Fruit fly (Drosophila melanogaster) whole organism, embryonic: ENCODE data around the gene CG14805.

Experiments
- Ada2b ChIP-seq: fragments of 200-800 bp; sonication (Bioruptor generic); IDR thresholded peaks from 2 replicates; pipeline ENCODE4 v1.3.6; 2022; ENCODE audit warnings: missing biosample characterization, missing genetic modification characterization
- Atf3 ChIP-seq: fragments of 200-800 bp; sonication (Bioruptor generic); optimal IDR thresholded peaks from 3 replicates; lab custom pipeline; 2016; ENCODE audit warnings: missing biosample characterization, missing genetic modification characterization
- CG1024 ChIP-seq: fragments of 200-800 bp; sonication (Bioruptor generic); IDR thresholded peaks from 2 replicates; pipeline ENCODE4 v1.3.6; 2022; ENCODE audit warnings: missing biosample characterization, missing genetic modification characterization
- CG10979 ChIP-seq: fragments of 200-800 bp; sonication (Bioruptor generic); optimal IDR thresholded peaks from 2 replicates; lab custom pipeline; 2018; ENCODE audit warnings: missing biosample characterization, mild to moderate bottlenecking, missing genetic modification characterization, moderate library complexity
- CG11093 ChIP-seq: fragments of 200-800 bp; sonication (Bioruptor generic); IDR thresholded peaks from 3 replicates; pipeline ENCODE4 v1.3.6; 2022; ENCODE audit warnings: missing biosample characterization, missing genetic modification characterization
- CG11456 ChIP-seq: fragments of 200-800 bp; sonication (Bioruptor generic); IDR thresholded peaks from 3 replicates; pipeline ENCODE4 v1.3.6; 2022; ENCODE audit warnings: missing biosample characterization, missing genetic modification characterization
- CG12071 ChIP-seq: fragments of 200-800 bp; sonication (Bioruptor generic); optimal IDR thresholded peaks from 3 replicates; lab custom pipeline; 2018; ENCODE audit warnings: missing biosample characterization, mild to moderate bottlenecking, missing genetic modification characterization
- CG13123 ChIP-seq: fragments of 200-800 bp; sonication (Bioruptor generic); optimal IDR thresholded peaks from 2 replicates; lab custom pipeline; 2016; ENCODE audit warnings: missing biosample characterization, missing genetic modification characterization
- CG17568 ChIP-seq: fragments of 200-800 bp; sonication (Bioruptor generic); optimal IDR thresholded peaks from 2 replicates; lab custom pipeline; 2018; ENCODE audit warnings: missing biosample characterization, mild to moderate bottlenecking, missing genetic modification characterization, moderate library complexity
- CG2889 ChIP-seq: fragments of 200-800 bp; sonication (Bioruptor generic); IDR thresholded peaks from 3 replicates; pipeline ENCODE4 v1.3.6; 2022; ENCODE audit warnings: missing biosample characterization, missing genetic modification characterization
- CG4328 ChIP-seq: fragments of 200-800 bp; sonication (Bioruptor generic); optimal IDR thresholded peaks from 3 replicates; lab custom pipeline; 2017; ENCODE audit warnings: missing biosample characterization, missing genetic modification reagents, missing genetic modification characterization
- CG4707 ChIP-seq: fragments of 200-800 bp; sonication (Bioruptor generic); optimal IDR thresholded peaks from 2 replicates; lab custom pipeline; 2018; ENCODE audit warnings: missing biosample characterization, mild to moderate bottlenecking, missing genetic modification characterization, moderate library complexity
- CG4854 ChIP-seq: fragments of 200-800 bp; sonication (Bioruptor generic); optimal IDR thresholded peaks from 2 replicates; lab custom pipeline; 2016; ENCODE audit warnings: missing biosample characterization, missing genetic modification characterization, inconsistent platforms
- CG6813 ChIP-seq: fragments of 200-800 bp; sonication (Bioruptor generic); optimal IDR thresholded peaks from 2 replicates; lab custom pipeline; 2017; ENCODE audit warnings: missing biosample characterization, missing genetic modification characterization, mild to moderate bottlenecking, moderate library complexity, missing genetic modification reagents
- CG7372 ChIP-seq: fragments of 200-800 bp; sonication (Bioruptor generic); IDR thresholded peaks from 2 replicates; pipeline ENCODE4 v1.3.6; 2022; ENCODE audit warnings: missing biosample characterization, missing genetic modification characterization
- CG8359 ChIP-seq: fragments of 200-800 bp; sonication (Bioruptor generic); optimal IDR thresholded peaks from 2 replicates; lab custom pipeline; 2017; ENCODE audit warnings: missing biosample characterization, mild to moderate bottlenecking, missing genetic modification characterization, borderline replicate concordance
- CG9215 ChIP-seq: fragments of 200-800 bp; sonication (Bioruptor generic); IDR thresholded peaks from 2 replicates; pipeline ENCODE4 v1.3.6; 2022; ENCODE audit warnings: missing biosample characterization, missing genetic modification characterization
- CG9437 ChIP-seq: fragments of 200-800 bp; sonication (Bioruptor generic); optimal IDR thresholded peaks from 2 replicates; lab custom pipeline; 2018; ENCODE audit warnings: missing biosample characterization, mild to moderate bottlenecking, missing genetic modification characterization
- CG9609 ChIP-seq: fragments of 200-800 bp; sonication (Bioruptor generic); optimal IDR thresholded peaks from 3 replicates; lab custom pipeline; 2016; ENCODE audit warnings: missing biosample characterization, missing genetic modification characterization
- Dbx ChIP-seq: fragments of 200-800 bp; sonication (Bioruptor generic); IDR thresholded peaks from 3 replicates; pipeline ENCODE4 v1.3.6; 2022; ENCODE audit warnings: missing biosample characterization, missing genetic modification characterization
- Ets65A ChIP-seq: fragments of 200-800 bp; sonication (Bioruptor generic); peaks from one replicate; lab custom pipeline; 2016; ENCODE audit warnings: missing biosample characterization, missing genetic modification characterization
- Gug ChIP-seq: fragments of 200-800 bp; sonication (Bioruptor generic); IDR thresholded peaks from 4 replicates; pipeline ENCODE4 v1.3.6; 2022; ENCODE audit warnings: missing biosample characterization, missing genetic modification characterization
- Myb ChIP-seq: fragments of 200-800 bp; sonication (Bioruptor generic); optimal IDR thresholded peaks from 2 replicates; lab custom pipeline; 2016; ENCODE audit warnings: missing biosample characterization, missing genetic modification characterization
- Nf-YB ChIP-seq: fragments of 200-800 bp; sonication (Bioruptor generic); optimal IDR thresholded peaks from 3 replicates; lab custom pipeline; 2019; ENCODE audit warnings: missing biosample characterization, mild to moderate bottlenecking, missing genetic modification characterization, moderate library complexity
- Poxn ChIP-seq: fragments of 200-800 bp; sonication (Bioruptor generic); IDR thresholded peaks from 2 replicates; pipeline ENCODE4 v1.3.6; 2022; ENCODE audit warnings: missing biosample characterization, missing genetic modification characterization
- Rfx ChIP-seq: fragments of 200-800 bp; sonication (Bioruptor generic); IDR thresholded peaks from 2 replicates; pipeline ENCODE4 v1.3.6; 2022; ENCODE audit warnings: missing biosample characterization, missing genetic modification characterization
- Sox102F ChIP-seq: fragments of 200-800 bp; sonication (Bioruptor generic); optimal IDR thresholded peaks from 2 replicates; lab custom pipeline; 2018; ENCODE audit warnings: missing biosample characterization, mild to moderate bottlenecking, missing genetic modification characterization, moderate library complexity
- Vsx1 ChIP-seq: fragments of 200-800 bp; sonication (Bioruptor generic); optimal IDR thresholded peaks from 2 replicates; lab custom pipeline; 2017; ENCODE audit warnings: missing biosample characterization, mild to moderate bottlenecking, missing genetic modification characterization, missing genetic modification reagents
- ac ChIP-seq: fragments of 200-800 bp; sonication (Bioruptor generic); optimal IDR thresholded peaks from 3 replicates; lab custom pipeline; 2017; ENCODE audit warnings: missing biosample characterization, mild to moderate bottlenecking, missing genetic modification characterization
- bbx ChIP-seq: fragments of 200-800 bp; sonication (Bioruptor generic); IDR thresholded peaks from 2 replicates; pipeline ENCODE4 v1.3.6; 2022; ENCODE audit warnings: missing biosample characterization, missing genetic modification characterization; ENCODE audit not compliant: partially characterized antibody
- chinmo ChIP-seq: fragments of 200-800 bp; sonication (Bioruptor generic); IDR thresholded peaks from 4 replicates; pipeline ENCODE4 v1.3.6; 2022; ENCODE audit warnings: missing biosample characterization, missing genetic modification characterization; ENCODE audit not compliant: partially characterized antibody
- crc ChIP-seq: fragments of 200-800 bp; sonication (Bioruptor generic); optimal IDR thresholded peaks from 2 replicates; lab custom pipeline; 2016; ENCODE audit warnings: missing biosample characterization, missing genetic modification characterization
- eyg ChIP-seq: fragments of 200-800 bp; sonication (Bioruptor generic); optimal IDR thresholded peaks from 3 replicates; lab custom pipeline; 2016; ENCODE audit warnings: missing biosample characterization, missing genetic modification characterization
- fd3F ChIP-seq: fragments of 200-800 bp; sonication (Bioruptor generic); optimal IDR thresholded peaks from 2 replicates; lab custom pipeline; 2018; ENCODE audit warnings: missing biosample characterization, mild to moderate bottlenecking, missing genetic modification characterization, moderate library complexity
- ftz-f1 ChIP-seq: fragments of 200-800 bp; sonication (Bioruptor generic); optimal IDR thresholded peaks from 2 replicates; lab custom pipeline; 2016; ENCODE audit warnings: missing biosample characterization, missing genetic modification characterization
- kni ChIP-seq: fragments of 200-800 bp; sonication (Bioruptor generic); optimal IDR thresholded peaks from 3 replicates; lab custom pipeline; 2017; ENCODE audit warnings: mild to moderate bottlenecking, missing biosample characterization, missing genetic modification reagents, missing genetic modification characterization
- lab ChIP-seq: fragments of 200-800 bp; sonication (Bioruptor generic); optimal IDR thresholded peaks from 3 replicates; lab custom pipeline; 2017; ENCODE audit warnings: missing biosample characterization, missing genetic modification characterization, mild to moderate bottlenecking, moderate library complexity, missing genetic modification reagents
- lilli ChIP-seq: fragments of 200-800 bp; sonication (Bioruptor generic); optimal IDR thresholded peaks from 3 replicates; lab custom pipeline; 2016; ENCODE audit warnings: missing biosample characterization, missing genetic modification characterization
- nmo ChIP-seq: fragments of 200-800 bp; sonication (Bioruptor generic); optimal IDR thresholded peaks from 2 replicates; lab custom pipeline; 2018; ENCODE audit warnings: missing biosample characterization, mild to moderate bottlenecking, missing genetic modification characterization, moderate library complexity
- org-1 ChIP-seq: fragments of 200-800 bp; sonication (Bioruptor generic); optimal IDR thresholded peaks from 2 replicates; lab custom pipeline; 2017; ENCODE audit warnings: missing biosample characterization, missing genetic modification characterization
- p53 ChIP-seq: fragments of 200-800 bp; sonication (Bioruptor generic); optimal IDR thresholded peaks from 2 replicates; lab custom pipeline; 2016; ENCODE audit warnings: missing biosample characterization, missing genetic modification characterization
- pfk ChIP-seq: fragments of 200-800 bp; sonication (Bioruptor generic); optimal IDR thresholded peaks from 2 replicates; lab custom pipeline; 2018; ENCODE audit warnings: missing biosample characterization, mild to moderate bottlenecking, missing genetic modification characterization, moderate library complexity
- run ChIP-seq: fragments of 200-800 bp; sonication (Bioruptor generic); optimal IDR thresholded peaks from 3 replicates; lab custom pipeline; 2018; ENCODE audit warnings: missing biosample characterization, mild to moderate bottlenecking, missing genetic modification characterization
- schlank ChIP-seq: fragments of 200-800 bp; sonication (Bioruptor generic); optimal IDR thresholded peaks from 2 replicates; lab custom pipeline; 2018; ENCODE audit warnings: missing biosample characterization, mild to moderate bottlenecking, missing genetic modification characterization
- sens ChIP-seq: fragments of 200-800 bp; sonication (Bioruptor generic); peaks from one replicate; lab custom pipeline; 2016; ENCODE audit warnings: missing biosample characterization, missing genetic modification characterization
- tll ChIP-seq, 2 experiments: fragments of 200-800 bp in 1 of 2; fragments of >200 bp in 1 of 2; sonication (Bioruptor generic) in 1 of 2; optimal IDR thresholded peaks; 2 replicates each; lab custom pipeline; 2017 to 2019; ENCODE audit warnings: missing biosample characterization in 2 of 2, missing genetic modification characterization in 2 of 2, mild to moderate bottlenecking in 1 of 2, moderate library complexity in 1 of 2
- toy ChIP-seq: fragments of 200-800 bp; sonication (Bioruptor generic); IDR thresholded peaks from 2 replicates; pipeline ENCODE4 v1.3.6; 2022; ENCODE audit warnings: missing biosample characterization, missing genetic modification characterization
- trem ChIP-seq: fragments of 200-800 bp; optimal IDR thresholded peaks from 3 replicates; lab custom pipeline; 2019; ENCODE audit warnings: missing biosample characterization, mild to moderate bottlenecking, missing genetic modification characterization, moderate library complexity
- tup ChIP-seq: fragments of 200-800 bp; sonication (Bioruptor generic); optimal IDR thresholded peaks from 2 replicates; lab custom pipeline; 2016; ENCODE audit warnings: missing biosample characterization, mild to moderate bottlenecking, missing genetic modification characterization, moderate library complexity
- unpg ChIP-seq: fragments of 200-800 bp; sonication (Bioruptor generic); optimal IDR thresholded peaks from 3 replicates; lab custom pipeline; 2018; ENCODE audit warnings: missing biosample characterization, mild to moderate bottlenecking, missing genetic modification characterization, moderate library complexity

CG14805 gene

DNA sequence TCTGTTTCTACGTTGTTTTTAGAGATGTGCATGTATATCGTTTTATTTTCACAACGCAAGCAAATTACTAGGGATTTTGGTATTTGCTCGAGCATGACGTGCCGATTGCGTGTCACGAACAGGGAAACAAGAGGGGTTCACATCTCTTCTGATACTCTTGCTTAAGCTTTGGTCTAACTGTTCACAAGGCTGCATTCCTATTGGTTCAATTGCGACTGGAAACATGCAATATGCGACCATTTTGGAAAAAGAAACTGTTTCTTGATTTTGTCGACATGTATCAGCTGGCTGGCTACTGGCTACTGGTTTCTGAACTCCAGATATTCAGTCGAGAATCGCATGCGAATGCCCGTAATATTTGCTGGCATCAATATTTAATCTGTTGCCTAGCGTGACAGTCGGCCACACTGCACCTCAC, 3.0 kb downstream of the CG14805 start, which contains the start of gene Coa8 (continued):
- TF ChIP-seq crc = no peak
- no peak for TF ChIP-seq CG4854 (GFP tag; lab: Kevin White, UChicago)
- TF ChIP-seq CG7372 (GFP tag; lab: Robert Waterston, UW) = 0 out of 2 replicates have a peak, but pooled peaks have one; percentile 25
- no peak for TF ChIP-seq run (tag; lab: Kevin White, UChicago)
- no peak for TF ChIP-seq pfk (GFP tag; lab: Kevin White, UChicago)
- TF ChIP-seq CG9215 (GFP tag; lab: Robert Waterston, UW) = peak; percentile 50
- TF ChIP-seq Ada2b (GFP tag; lab: Robert Waterston, UW) = peak; percentile 28; the same call in 1 of the 2 replicates
- peak; percentile 37; the same call in 2 of the 4 replicates for TF ChIP-seq Gug (GFP tag; lab: Robert Waterston, UW)
- no peak for TF ChIP-seq CG17568 (GFP tag; lab: Kevin White, UChicago)
- no peak for TF ChIP-seq ac (GFP tag; lab: Kevin White, UChicago)
- peak; percentile 7 for TF ChIP-seq trem
- TF ChIP-seq CG11093 (GFP tag; lab: Robert Waterston, UW) = no peak
- TF ChIP-seq CG8359 = no peak
- TF ChIP-seq p53 = no peak
- no peak for TF ChIP-seq CG6813 (GFP tag; lab: Kevin White, UChicago)
- peak; percentile 66 for TF ChIP-seq CG9609 (GFP tag; lab: Kevin White, UChicago)
- 0 out of 2 replicates have a peak, but pooled peaks have one; percentile 25 for TF ChIP-seq Poxn
- no peak for TF ChIP-seq Vsx1 (GFP tag; lab: Kevin White, UChicago)
- no peak for TF ChIP-seq chinmo
- TF ChIP-seq kni (GFP tag; lab: Kevin White, UChicago) = no peak
- no peak for TF ChIP-seq CG4328
- TF ChIP-seq eyg (GFP tag; lab: Kevin White, UChicago) = no peak
- TF ChIP-seq bbx (GFP tag; lab: Robert Waterston, UW) = peak; percentile 7; the same call in 1 of the 2 replicates
- TF ChIP-seq tup (GFP tag; lab: Kevin White, UChicago) = no peak
- TF ChIP-seq Myb (GFP tag; lab: Kevin White, UChicago) = peak; percentile 26
- no peak for TF ChIP-seq tll (GFP tag; optimal IDR thresholded peaks at IDR 0.05; lab: Kevin White, UChicago)
- peak; percentile 81 for TF ChIP-seq sens (GFP tag; lab: Kevin White, UChicago)
- TF ChIP-seq CG11456 = 0 out of 3 replicates have a peak, but pooled peaks have one; percentile 43
- no peak for TF ChIP-seq CG12071 (GFP tag; lab: Kevin White, UChicago)
- TF ChIP-seq fd3F (GFP tag; lab: Kevin White, UChicago) = no peak
- TF ChIP-seq unpg (GFP tag; lab: Kevin White, UChicago) = peak; percentile 53
- TF ChIP-seq toy (GFP tag; lab: Robert Waterston, UW) = no peak
- peak; percentile 93 for TF ChIP-seq Ets65A (GFP tag; lab: Kevin White, UChicago)
- peak; percentile 53 for TF ChIP-seq lilli (GFP tag; lab: Kevin White, UChicago)
- TF ChIP-seq Rfx (GFP tag; lab: Robert Waterston, UW) = peak; percentile 77
- TF ChIP-seq Dbx (GFP tag; lab: Robert Waterston, UW) = peak; percentile 62; the same call in 1 of the 3 replicates
- TF ChIP-seq ftz-f1 (GFP tag; lab: Kevin White, UChicago) = no peak
- peak; percentile 23 for TF ChIP-seq Atf3 (GFP tag; lab: Kevin White, UChicago)
- TF ChIP-seq CG4707 (GFP tag; lab: Kevin White, UChicago) = no peak
- TF ChIP-seq CG10979 = no peak
- no peak for TF ChIP-seq CG2889
- no peak for TF ChIP-seq org-1
- TF ChIP-seq Nf-YB = peak; percentile 4
- no peak for TF ChIP-seq CG13123
- peak; percentile 11 for TF ChIP-seq CG9437 (GFP tag; lab: Kevin White, UChicago)
- TF ChIP-seq CG1024 (GFP tag; lab: Robert Waterston, UW) = no peak
- no peak for TF ChIP-seq schlank (tag; lab: Kevin White, UChicago)
- peak; percentile 40 for TF ChIP-seq nmo
- TF ChIP-seq Sox102F (GFP tag; lab: Kevin White, UChicago) = no peak
- no peak for TF ChIP-seq lab (GFP tag; lab: Kevin White, UChicago)
